Fruit fly (Drosophila melanogaster) whole organism, embryonic: ENCODE data around the gene vvl.

Source experiments
- Asciz ChIP-seq: fragments of 200-800 bp; sonication (Bioruptor generic); optimal IDR thresholded peaks from 2 replicates; lab custom pipeline; 2017; ENCODE audit warnings: missing biosample characterization, mild to moderate bottlenecking, missing genetic modification characterization, missing genetic modification reagents
- CG10209 ChIP-seq: fragments of 200-800 bp; sonication (Bioruptor generic); optimal IDR thresholded peaks from 3 replicates; lab custom pipeline; 2017; ENCODE audit warnings: missing biosample characterization, mild to moderate bottlenecking, missing genetic modification characterization, missing genetic modification reagents
- CG10321 ChIP-seq: fragments of 200-800 bp; sonication (Bioruptor generic); IDR thresholded peaks from 2 replicates; pipeline ENCODE4 v1.3.6; 2022; ENCODE audit warnings: missing biosample characterization, missing genetic modification characterization
- CG12104 ChIP-seq: fragments of 200-800 bp; sonication (Bioruptor generic); optimal IDR thresholded peaks from 3 replicates; lab custom pipeline; 2016; ENCODE audit warnings: missing biosample characterization, missing genetic modification characterization
- CG13123 ChIP-seq: fragments of 200-800 bp; sonication (Bioruptor generic); optimal IDR thresholded peaks from 2 replicates; lab custom pipeline; 2016; ENCODE audit warnings: missing biosample characterization, missing genetic modification characterization
- CG13624 ChIP-seq: fragments of 200-800 bp; sonication (Bioruptor generic); optimal IDR thresholded peaks from 2 replicates; lab custom pipeline; 2016; ENCODE audit warnings: missing biosample characterization, missing genetic modification characterization
- CG13894 ChIP-seq: fragments of 200-800 bp; sonication (Bioruptor generic); optimal IDR thresholded peaks from 3 replicates; lab custom pipeline; 2018; ENCODE audit warnings: missing biosample characterization, mild to moderate bottlenecking, missing genetic modification characterization, moderate library complexity
- CG15696 ChIP-seq: fragments of 200-800 bp; sonication (Bioruptor generic); optimal IDR thresholded peaks from 2 replicates; lab custom pipeline; 2019; ENCODE audit warnings: missing biosample characterization, mild to moderate bottlenecking, missing genetic modification characterization, moderate library complexity
- CG1602 ChIP-seq: fragments of 200-800 bp; sonication (Bioruptor generic); optimal IDR thresholded peaks from 3 replicates; lab custom pipeline; 2016; ENCODE audit warnings: missing biosample characterization, missing genetic modification characterization
- CG16863 ChIP-seq: fragments of 200-800 bp; sonication (Bioruptor generic); optimal IDR thresholded peaks from 3 replicates; lab custom pipeline; 2016; ENCODE audit warnings: missing biosample characterization, missing genetic modification characterization
- CG17328 ChIP-seq: fragments of 200-800 bp; sonication (Bioruptor generic); IDR thresholded peaks from 2 replicates; pipeline ENCODE4 v1.3.6; 2022; ENCODE audit warnings: missing biosample characterization, missing genetic modification characterization
- CG2712 ChIP-seq: fragments of 200-800 bp; optimal IDR thresholded peaks from 3 replicates; lab custom pipeline; 2019; ENCODE audit warnings: missing biosample characterization, mild to moderate bottlenecking, missing genetic modification characterization, moderate library complexity
- CG3065 ChIP-seq: fragments of 200-800 bp; sonication (Bioruptor generic); optimal IDR thresholded peaks from 2 replicates; lab custom pipeline; 2016; ENCODE audit warnings: missing biosample characterization, missing genetic modification characterization
- CG3281 ChIP-seq: fragments of 200-800 bp; sonication (Bioruptor generic); optimal IDR thresholded peaks from 3 replicates; lab custom pipeline; 2017; ENCODE audit warnings: missing biosample characterization, mild to moderate bottlenecking, missing genetic modification characterization
- CG4328 ChIP-seq: fragments of 200-800 bp; sonication (Bioruptor generic); optimal IDR thresholded peaks from 3 replicates; lab custom pipeline; 2017; ENCODE audit warnings: missing biosample characterization, missing genetic modification reagents, missing genetic modification characterization
- CG7556 ChIP-seq: fragments of 200-800 bp; sonication (Bioruptor generic); optimal IDR thresholded peaks from 2 replicates; lab custom pipeline; 2017; ENCODE audit warnings: missing biosample characterization, mild to moderate bottlenecking, missing genetic modification characterization
- CG7786 ChIP-seq: fragments of 200-800 bp; sonication (Bioruptor generic); optimal IDR thresholded peaks from 2 replicates; lab custom pipeline; 2016; ENCODE audit warnings: missing biosample characterization, missing genetic modification characterization
- CG8359 ChIP-seq: fragments of 200-800 bp; sonication (Bioruptor generic); optimal IDR thresholded peaks from 2 replicates; lab custom pipeline; 2017; ENCODE audit warnings: missing biosample characterization, mild to moderate bottlenecking, missing genetic modification characterization, borderline replicate concordance
- CG9817 ChIP-seq: fragments of 200-800 bp; sonication (Bioruptor generic); optimal IDR thresholded peaks from 2 replicates; lab custom pipeline; 2018; ENCODE audit warnings: missing biosample characterization, mild to moderate bottlenecking, missing genetic modification characterization, moderate library complexity
- CoRest ChIP-seq: fragments of 200-800 bp; sonication (Bioruptor generic); optimal IDR thresholded peaks from 3 replicates; lab custom pipeline; 2018; ENCODE audit warnings: missing biosample characterization, mild to moderate bottlenecking, missing genetic modification characterization, moderate library complexity
- Dbx ChIP-seq: fragments of 200-800 bp; sonication (Bioruptor generic); IDR thresholded peaks from 3 replicates; pipeline ENCODE4 v1.3.6; 2022; ENCODE audit warnings: missing biosample characterization, missing genetic modification characterization
- Dip2 ChIP-seq: fragments of 200-800 bp; sonication (Bioruptor generic); IDR thresholded peaks from 2 replicates; pipeline ENCODE4 v1.3.6; 2022; ENCODE audit warnings: missing biosample characterization, missing genetic modification characterization
- Dip3 ChIP-seq: fragments of 200-800 bp; sonication (Bioruptor generic); optimal IDR thresholded peaks from 3 replicates; lab custom pipeline; 2016; ENCODE audit warnings: missing biosample characterization, missing genetic modification characterization
- Doc2 ChIP-seq: fragments of 200-800 bp; sonication (Bioruptor generic); IDR thresholded peaks from 2 replicates; pipeline ENCODE4 v1.3.6; 2022; ENCODE audit warnings: missing biosample characterization, missing genetic modification characterization
- Ets65A ChIP-seq: fragments of 200-800 bp; sonication (Bioruptor generic); peaks from one replicate; lab custom pipeline; 2016; ENCODE audit warnings: missing biosample characterization, missing genetic modification characterization
- H15 ChIP-seq: fragments of 200-800 bp; sonication (Bioruptor generic); IDR thresholded peaks from 3 replicates; pipeline ENCODE4 v1.3.6; 2022; ENCODE audit warnings: missing biosample characterization, missing genetic modification characterization
- HLH54F ChIP-seq: fragments of 200-800 bp; sonication (Bioruptor generic); optimal IDR thresholded peaks from 3 replicates; lab custom pipeline; 2016; ENCODE audit warnings: missing biosample characterization, missing genetic modification characterization
- HmgZ ChIP-seq: fragments of 200-800 bp; sonication (Bioruptor generic); optimal IDR thresholded peaks from 2 replicates; lab custom pipeline; 2018; ENCODE audit warnings: missing biosample characterization, mild to moderate bottlenecking, missing genetic modification characterization
- Hmr ChIP-seq: fragments of 200-800 bp; sonication (Bioruptor generic); optimal IDR thresholded peaks from 3 replicates; lab custom pipeline; 2017; ENCODE audit warnings: mild to moderate bottlenecking, missing biosample characterization, missing genetic modification reagents, missing genetic modification characterization
- Hr39 ChIP-seq: fragments of >200 bp; optimal IDR thresholded peaks from 2 replicates; lab custom pipeline; 2017
- Kr ChIP-seq: fragments of 200-800 bp; sonication (Bioruptor generic); optimal IDR thresholded peaks from 2 replicates; lab custom pipeline; 2017; ENCODE audit warnings: missing biosample characterization, mild to moderate bottlenecking, missing genetic modification characterization
- Mad ChIP-seq: fragments of 200-800 bp; sonication (Bioruptor generic); optimal IDR thresholded peaks from 2 replicates; lab custom pipeline; 2016; ENCODE audit warnings: missing biosample characterization, missing genetic modification characterization
- Nf-YB ChIP-seq: fragments of 200-800 bp; sonication (Bioruptor generic); optimal IDR thresholded peaks from 3 replicates; lab custom pipeline; 2019; ENCODE audit warnings: missing biosample characterization, mild to moderate bottlenecking, missing genetic modification characterization, moderate library complexity
- PHDP ChIP-seq: fragments of 200-800 bp; sonication (Bioruptor generic); optimal IDR thresholded peaks from 3 replicates; lab custom pipeline; 2018; ENCODE audit warnings: missing biosample characterization, mild to moderate bottlenecking, missing genetic modification characterization, moderate library complexity
- Poxn ChIP-seq: fragments of 200-800 bp; sonication (Bioruptor generic); IDR thresholded peaks from 2 replicates; pipeline ENCODE4 v1.3.6; 2022; ENCODE audit warnings: missing biosample characterization, missing genetic modification characterization
- Tbp ChIP-seq: fragments of >200 bp; optimal IDR thresholded peaks from 2 replicates; lab custom pipeline; 2018; ENCODE audit warnings: missing biosample characterization, missing genetic modification characterization
- al ChIP-seq: fragments of 200-800 bp; sonication (Bioruptor generic); IDR thresholded peaks from 2 replicates; pipeline ENCODE4 v1.3.6; 2022; ENCODE audit warnings: missing biosample characterization, missing genetic modification characterization
- ase ChIP-seq: fragments of 200-800 bp; sonication (Bioruptor generic); IDR thresholded peaks from 3 replicates; pipeline ENCODE4 v1.3.6; 2022; ENCODE audit warnings: missing biosample characterization, missing genetic modification characterization
- ems ChIP-seq: fragments of 200-800 bp; sonication (Bioruptor generic); optimal IDR thresholded peaks from 3 replicates; lab custom pipeline; 2016; ENCODE audit warnings: missing biosample characterization, missing genetic modification characterization
- gro ChIP-seq: fragments of 200-800 bp; sonication (Bioruptor generic); optimal IDR thresholded peaks from 2 replicates; lab custom pipeline; 2016; ENCODE audit warnings: missing biosample characterization, missing genetic modification characterization
- gsb ChIP-seq: fragments of 200-800 bp; sonication (Bioruptor generic); IDR thresholded peaks from 2 replicates; pipeline ENCODE4 v1.3.6; 2022; ENCODE audit warnings: missing biosample characterization, missing genetic modification characterization
- sens ChIP-seq: fragments of 200-800 bp; sonication (Bioruptor generic); peaks from one replicate; lab custom pipeline; 2016; ENCODE audit warnings: missing biosample characterization, missing genetic modification characterization
- unpg ChIP-seq: fragments of 200-800 bp; sonication (Bioruptor generic); optimal IDR thresholded peaks from 3 replicates; lab custom pipeline; 2018; ENCODE audit warnings: missing biosample characterization, mild to moderate bottlenecking, missing genetic modification characterization, moderate library complexity
- zf30C ChIP-seq: fragments of 200-800 bp; sonication (Bioruptor generic); optimal IDR thresholded peaks from 3 replicates; lab custom pipeline; 2018; ENCODE audit warnings: missing biosample characterization, mild to moderate bottlenecking, missing genetic modification characterization
- zfh1 ChIP-seq: fragments of 200-800 bp; sonication (Bioruptor generic); IDR thresholded peaks from 3 replicates; pipeline ENCODE4 v1.3.6; 2022; ENCODE audit warnings: missing biosample characterization, missing genetic modification characterization

The vvl gene

DNA sequence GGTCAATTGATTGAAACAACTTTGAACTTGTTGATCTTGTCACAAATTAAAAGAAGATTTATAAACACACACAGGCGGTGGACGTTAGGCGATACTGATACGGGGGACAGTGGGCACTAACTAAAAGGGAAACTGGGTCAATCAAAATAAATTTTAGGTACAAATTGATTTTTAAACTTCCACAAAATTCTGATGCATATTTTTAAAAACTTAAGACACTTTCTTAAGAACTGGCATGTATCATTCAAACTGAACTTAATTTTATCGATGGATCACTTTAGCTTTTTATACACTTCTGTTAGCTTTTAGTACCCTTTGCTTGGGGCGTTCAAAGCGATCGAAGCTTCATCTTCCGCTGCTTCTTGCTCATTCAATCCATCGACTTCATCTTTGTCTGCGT lies 26.3 kb downstream of the vvl start (continued):
- peak; percentile 28 for TF ChIP-seq CG16863
- TF ChIP-seq CG13894, result no peak
- peak; percentile 92 for TF ChIP-seq sens (GFP tag; lab: Kevin White, UChicago)
- no peak for TF ChIP-seq CG3065
- no peak for TF ChIP-seq CG15696 (tag; lab: Kevin White, UChicago)
- TF ChIP-seq CG13624 (GFP tag; lab: Kevin White, UChicago), result peak; percentile 34
- no peak for TF ChIP-seq ems
- peak; percentile 45 for TF ChIP-seq HmgZ (tag; lab: Kevin White, UChicago)
- 0 out of 2 replicates have a peak, but pooled peaks have one; percentile 36 for TF ChIP-seq CG10321 (GFP tag; lab: Robert Waterston, UW)
- peak; percentile 80 for TF ChIP-seq CoRest (tag; lab: Kevin White, UChicago)
- TF ChIP-seq Poxn (GFP tag; lab: Robert Waterston, UW), result no peak; the same call in 1 of the 2 replicates
- TF ChIP-seq zfh1 (GFP tag; lab: Robert Waterston, UW), result peak; percentile 74; the same call in 2 of the 3 replicates
- peak; percentile 12 for TF ChIP-seq CG13123 (GFP tag; lab: Kevin White, UChicago)
- TF ChIP-seq Hr39, result no peak
- TF ChIP-seq Asciz (GFP tag; lab: Kevin White, UChicago), result no peak
- peak; percentile 83 for TF ChIP-seq PHDP (tag; lab: Kevin White, UChicago)
- peak; percentile 22 for TF ChIP-seq Dip3 (GFP tag; lab: Kevin White, UChicago)
- TF ChIP-seq Dbx, result no peak
- peak; percentile 55 for TF ChIP-seq CG7786 (GFP tag; lab: Kevin White, UChicago)
- TF ChIP-seq CG2712, result peak; percentile 76
- peak; percentile 85 for TF ChIP-seq gsb (GFP tag; lab: Robert Waterston, UW)
- peak; percentile 34 for TF ChIP-seq HLH54F (GFP tag; lab: Kevin White, UChicago)
- no peak for TF ChIP-seq Tbp
- TF ChIP-seq Mad, result no peak
- TF ChIP-seq H15 (GFP tag; lab: Robert Waterston, UW), result peak; percentile 79
- peak; percentile 78 for TF ChIP-seq unpg (GFP tag; lab: Kevin White, UChicago)
- TF ChIP-seq gro, result peak; percentile 45
- peak; percentile 51 for TF ChIP-seq Hmr
- TF ChIP-seq zf30C (GFP tag; lab: Kevin White, UChicago), result no peak
- TF ChIP-seq Doc2 (GFP tag; lab: Robert Waterston, UW), result peak; percentile 64; the same call in 1 of the 2 replicates
- peak; percentile 73 for TF ChIP-seq al (GFP tag; lab: Robert Waterston, UW)
- TF ChIP-seq CG12104, result peak; percentile 35
- TF ChIP-seq CG8359 (GFP tag; lab: Kevin White, UChicago), result no peak
- TF ChIP-seq Ets65A (GFP tag; lab: Kevin White, UChicago), result peak; percentile 90
- TF ChIP-seq Kr (GFP tag; lab: Kevin White, UChicago), result no peak
- TF ChIP-seq CG7556 (GFP tag; lab: Kevin White, UChicago), result peak; percentile 52
- TF ChIP-seq CG3281 (GFP tag; lab: Kevin White, UChicago), result peak; percentile 48
- TF ChIP-seq CG4328 (GFP tag; lab: Kevin White, UChicago), result no peak
- TF ChIP-seq CG9817, result peak; percentile 79
- peak; percentile 34; the same call in 1 of the 2 replicates for TF ChIP-seq Dip2 (GFP tag; lab: Robert Waterston, UW)
- peak; percentile 62 for TF ChIP-seq CG1602 (GFP tag; lab: Kevin White, UChicago)
- TF ChIP-seq CG10209 (GFP tag; lab: Kevin White, UChicago), result peak; percentile 61
- peak; percentile 86; the same call in 2 of the 3 replicates for TF ChIP-seq ase (GFP tag; lab: Robert Waterston, UW)
- TF ChIP-seq CG17328 (GFP tag; lab: Robert Waterston, UW), result peak; percentile 80
- peak; percentile 22 for TF ChIP-seq Nf-YB (GFP tag; lab: Kevin White, UChicago)
